Fruit fly (Drosophila melanogaster): Measurements from ENCODE around the gene CG10681.

CG10681 gene

DNA sequence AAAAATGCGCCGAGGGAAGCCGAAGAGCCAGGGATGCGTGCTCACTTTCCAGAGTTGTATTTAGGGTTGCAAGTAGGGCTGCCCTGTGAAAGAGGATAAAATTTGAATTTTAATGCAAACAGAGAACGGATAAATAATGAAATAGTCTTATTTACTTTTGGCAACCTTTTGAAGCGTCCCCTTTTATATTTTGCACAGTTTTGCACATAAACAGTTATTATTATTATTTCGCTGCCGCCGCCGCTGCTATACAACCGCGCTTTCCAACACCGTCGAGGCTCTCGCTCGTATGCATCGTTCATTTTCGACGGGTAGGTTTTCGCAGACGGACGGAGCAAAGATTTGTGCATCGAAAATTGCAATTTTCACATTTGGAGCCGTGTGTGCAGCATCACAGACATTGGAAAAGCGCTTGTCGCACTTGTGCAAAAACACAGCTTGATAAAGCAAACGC, 13.5 kb downstream of the CG10681 start, which contains the start of the genes sti and tral (continued):
- TF ChIP-seq CG14441 (GFP tag; IDR thresholded peaks at IDR 0.05) (peak; percentile 86), CG17186 (GFP tag; optimal IDR thresholded peaks at IDR 0.05) (peak; percentile 94), CG10321 (GFP tag; IDR thresholded peaks at IDR 0.05) (peak; percentile 57), H15 (GFP tag; IDR thresholded peaks at IDR 0.05) (peak; percentile 71), vfl (GFP tag; optimal IDR thresholded peaks at IDR 0.05) (peak; percentile 93), Gsc (GFP tag; IDR thresholded peaks at IDR 0.05) (peak; percentile 48), tin (GFP tag; optimal IDR thresholded peaks at IDR 0.05) (peak; percentile 95), Kr (GFP tag; optimal IDR thresholded peaks at IDR 0.05) (no peak), chif (GFP tag; optimal IDR thresholded peaks at IDR 0.05) (peak; percentile 85 to 93), Dfd (GFP tag; optimal IDR thresholded peaks at IDR 0.05) (no peak), zfh2 (GFP tag; optimal IDR thresholded peaks at IDR 0.05) (peak; percentile 96), HHEX (GFP tag; optimal IDR thresholded peaks at IDR 0.05) (peak; percentile 79), pho (GFP tag; optimal IDR thresholded peaks at IDR 0.05) (peak; percentile 95), Oli (tag; optimal IDR thresholded peaks at IDR 0.05) (peak; percentile 55), br (optimal IDR thresholded peaks at IDR 0.05) (no peak), Hr39 (optimal IDR thresholded peaks at IDR 0.05) (peak; percentile 55), CG8281 (tag; optimal IDR thresholded peaks at IDR 0.05) (peak; percentile 48), CG4328 (GFP tag; optimal IDR thresholded peaks at IDR 0.05) (peak; percentile 91), dan (GFP tag; IDR thresholded peaks at IDR 0.05) (no peak), CG30431 (GFP tag; optimal IDR thresholded peaks at IDR 0.05) (peak; percentile 83), CG13123 (GFP tag; optimal IDR thresholded peaks at IDR 0.05) (peak; percentile 88), Abd-B (GFP tag; optimal IDR thresholded peaks at IDR 0.05) (no peak), MTF-1 (GFP tag; optimal IDR thresholded peaks at IDR 0.05; ENCODE audit: borderline replicate concordance) (peak; percentile 4), peb (GFP tag; IDR thresholded peaks at IDR 0.05) (peak; percentile 53; the same call in 1 of the 2 replicates), CG9932 (GFP tag; IDR thresholded peaks at IDR 0.05) (peak; percentile 96), Usf (GFP tag; optimal IDR thresholded peaks at IDR 0.05) (peak; percentile 55), pita (GFP tag; optimal IDR thresholded peaks at IDR 0.05) (no peak), Deaf1 (tag; optimal IDR thresholded peaks at IDR 0.05) (peak; percentile 76), tap (tag; optimal IDR thresholded peaks at IDR 0.05) (no peak), CG2120 (GFP tag; optimal IDR thresholded peaks at IDR 0.05) (peak; percentile 97), Fer1 (GFP tag; optimal IDR thresholded peaks at IDR 0.05) (peak; percentile 92), btn (GFP tag; optimal IDR thresholded peaks at IDR 0.05) (peak; percentile 74), CG34224 (GFP tag; IDR thresholded peaks at IDR 0.05; ENCODE audit: partially characterized antibody) (0 out of 3 replicates have a peak, but pooled peaks have one; percentile 15), CG1602 (GFP tag; optimal IDR thresholded peaks at IDR 0.05) (peak; percentile 88), hth (optimal IDR thresholded peaks at IDR 0.05) (no peak), Myb (GFP tag; optimal IDR thresholded peaks at IDR 0.05) (peak; percentile 93), Max (GFP tag; optimal IDR thresholded peaks at IDR 0.05) (peak; percentile 88), MESR4 (GFP tag; optimal IDR thresholded peaks at IDR 0.05) (peak; percentile 86), NK7.1 (GFP tag; optimal IDR thresholded peaks at IDR 0.05) (peak; percentile 88), CG4617 (GFP tag; optimal IDR thresholded peaks at IDR 0.05; ENCODE audit: borderline replicate concordance) (peak; percentile 92), CG16863 (GFP tag; optimal IDR thresholded peaks at IDR 0.05) (peak; percentile 92), knrl (GFP tag; IDR thresholded peaks at IDR 0.05; ENCODE audit: partially characterized antibody) (peak; percentile 43; the same call in 1 of the 3 replicates), tup (GFP tag; optimal IDR thresholded peaks at IDR 0.05) (peak; percentile 91), CG4282 (GFP tag; optimal IDR thresholded peaks at IDR 0.05) (peak; percentile 90), esg (GFP tag; conservative IDR thresholded peaks at IDR 0.05) (peak; percentile 73), gfzf (GFP tag; optimal IDR thresholded peaks at IDR 0.05) (peak; percentile 46), CG4707 (GFP tag; optimal IDR thresholded peaks at IDR 0.05) (peak; percentile 41), CG3281 (GFP tag; optimal IDR thresholded peaks at IDR 0.05) (peak; percentile 97), en (GFP tag; optimal IDR thresholded peaks at IDR 0.05) (peak; percentile 78), p53 (GFP tag; optimal IDR thresholded peaks at IDR 0.05) (peak; percentile 88), Nf-YA (GFP tag; IDR thresholded peaks at IDR 0.05) (peak; percentile 57; the same call in 1 of the 2 replicates), h (optimal IDR thresholded peaks at IDR 0.05) (no peak)
